Worm (Caenorhabditis elegans): ENCODE measurements around the gene col-110.

DNA sequence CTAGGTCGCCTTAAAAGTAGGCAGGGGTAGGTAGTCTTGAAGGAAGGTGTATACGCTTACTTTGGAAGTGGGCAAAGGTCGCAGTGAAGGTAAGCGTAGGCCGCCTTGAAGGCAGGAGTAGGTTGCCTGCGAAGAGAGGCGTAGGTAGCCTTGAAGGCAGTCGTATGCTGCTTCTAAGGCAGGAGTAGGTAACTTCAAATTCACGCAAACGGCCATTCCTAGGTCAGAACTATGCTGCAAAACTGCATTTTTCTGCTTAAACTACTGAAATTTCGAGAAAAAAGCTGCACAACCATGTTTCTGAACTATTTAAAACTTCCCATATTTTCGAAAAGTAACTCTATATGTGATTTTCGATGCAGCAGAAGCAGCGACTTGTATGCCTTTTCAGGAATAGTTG, 30.0 kb downstream of the col-110 start:
- TF ChIP-seq fos-1 (tag; optimal IDR thresholded peaks at IDR 0.05), result no peak
- TF ChIP-seq egl-27 (tag; optimal IDR thresholded peaks at IDR 0.05), result no peak
- TF ChIP-seq nhr-11 (tag; optimal IDR thresholded peaks at IDR 0.05), result no peak
- no peak for TF ChIP-seq ztf-4 (tag; optimal IDR thresholded peaks at IDR 0.05)
- TF ChIP-seq unc-62 (GFP tag; optimal IDR thresholded peaks at IDR 0.05), result no peak
- TF ChIP-seq ztf-11 (tag; optimal IDR thresholded peaks at IDR 0.05), result no peak
- TF ChIP-seq tbx-2 (tag; optimal IDR thresholded peaks at IDR 0.05), result no peak
- TF ChIP-seq nhr-77 (tag; optimal IDR thresholded peaks at IDR 0.05), result no peak
- TF ChIP-seq fkh-10 (GFP tag; optimal IDR thresholded peaks at IDR 0.05), result no peak
- no peak for TF ChIP-seq lin-15B (tag; optimal IDR thresholded peaks at IDR 0.05)
- TF ChIP-seq elt-1 (tag; optimal IDR thresholded peaks at IDR 0.05), result no peak
- no peak for TF ChIP-seq nhr-25 (tag; optimal IDR thresholded peaks at IDR 0.05)
